Worm (Caenorhabditis elegans) whole organism, L4 larva: ENCODE measurements around the gene C18B2.5.

Experiments
- F10B5.3 ChIP-seq: sonication (generic microtip); optimal IDR thresholded peaks from 2 replicates; lab custom pipeline; 2016; ENCODE audit warnings: mild to moderate bottlenecking, missing genetic modification characterization, missing compliant biosample characterization
- F26F4.8 ChIP-seq: fragments of 200-800 bp; sonication (Bioruptor generic); conservative IDR thresholded peaks from 2 replicates; pipeline ENCODE4 v1.3.6; 2022; ENCODE audit warnings: missing genetic modification characterization, missing compliant biosample characterization
- aly-2 ChIP-seq: sonication (generic microtip); optimal IDR thresholded peaks from 2 replicates; lab custom pipeline; 2018; ENCODE audit warnings: missing biosample characterization, missing genetic modification characterization
- ama-1 ChIP-seq: fragments of 150-350 bp; optimal IDR thresholded peaks from 2 replicates; lab custom pipeline; 2014; ENCODE audit warnings: inconsistent platforms, mixed read lengths
- arid-1 ChIP-seq: fragments of 200-800 bp; sonication (Bioruptor generic); conservative IDR thresholded peaks from 2 replicates; pipeline ENCODE4 v1.3.6; 2022; ENCODE audit warnings: missing genetic modification reagents, missing genetic modification characterization, missing compliant biosample characterization
- ceh-28 ChIP-seq: fragments of 150-350 bp; optimal IDR thresholded peaks from 2 replicates; lab custom pipeline; 2014; ENCODE audit warnings: missing biosample characterization, missing genetic modification reagents, missing genetic modification characterization
- ceh-32 ChIP-seq: sonication (generic microtip); optimal IDR thresholded peaks from 2 replicates; lab custom pipeline; 2016; ENCODE audit warnings: mild to moderate bottlenecking, missing genetic modification characterization, missing compliant biosample characterization; ENCODE audit not compliant: poor library complexity
- ceh-44 ChIP-seq: fragments of 200-800 bp; sonication (Bioruptor generic); IDR thresholded peaks from 2 replicates; pipeline ENCODE4 v1.3.6; 2022; ENCODE audit warnings: missing genetic modification reagents, missing genetic modification characterization, missing compliant biosample characterization
- ceh-82 ChIP-seq: sonication (generic microtip); optimal IDR thresholded peaks from 2 replicates; lab custom pipeline; 2017; ENCODE audit warnings: missing biosample characterization, missing genetic modification characterization
- daf-12 ChIP-seq: fragments of 150-350 bp; optimal IDR thresholded peaks from 2 replicates; lab custom pipeline; 2014; ENCODE audit warnings: missing biosample characterization, missing genetic modification reagents, missing genetic modification characterization
- daf-16 ChIP-seq, 3 experiments: sonication (generic microtip); optimal IDR thresholded peaks; 2 replicates each; lab custom pipeline; 2016 to 2017; ENCODE audit warnings: missing genetic modification characterization in 3 of 3, missing genetic modification reagents in 3 of 3, mild to moderate bottlenecking in 2 of 3, missing compliant biosample characterization in 2 of 3, missing biosample characterization in 1 of 3, moderate library complexity in 1 of 3
- daf-19 ChIP-seq: fragments of 200-800 bp; sonication (Bioruptor generic); conservative IDR thresholded peaks from 2 replicates; pipeline ENCODE4 v1.3.6; 2022; ENCODE audit warnings: missing genetic modification characterization, missing compliant biosample characterization
- dmd-6 ChIP-seq: fragments of 200-800 bp; sonication (Bioruptor generic); IDR thresholded peaks from 2 replicates; pipeline ENCODE4 v1.3.6; 2022; ENCODE audit warnings: missing genetic modification reagents, missing genetic modification characterization, missing compliant biosample characterization
- dve-1 ChIP-seq: sonication (generic microtip); optimal IDR thresholded peaks from 2 replicates; lab custom pipeline; 2017; ENCODE audit warnings: antibody characterized with exemption, mild to moderate bottlenecking, missing genetic modification characterization, missing compliant biosample characterization; ENCODE audit not compliant: insufficient read depth
- egl-27 ChIP-seq: sonication (generic microtip); optimal IDR thresholded peaks from 3 replicates; lab custom pipeline; 2017; ENCODE audit warnings: missing biosample characterization, missing genetic modification reagents, missing genetic modification characterization
- fos-1 ChIP-seq: fragments of 150-350 bp; optimal IDR thresholded peaks from 2 replicates; lab custom pipeline; 2014; ENCODE audit warnings: missing biosample characterization, missing genetic modification characterization
- hlh-11 ChIP-seq: fragments of 200-800 bp; sonication (Bioruptor generic); optimal IDR thresholded peaks from 2 replicates; lab custom pipeline; 2018; ENCODE audit warnings: mild to moderate bottlenecking, missing genetic modification characterization, missing compliant biosample characterization
- hmg-1.1 ChIP-seq: fragments of 200-800 bp; sonication (Bioruptor generic); IDR thresholded peaks from 2 replicates; pipeline ENCODE4 v1.3.6; 2022; ENCODE audit warnings: missing genetic modification reagents, missing genetic modification characterization, missing compliant biosample characterization
- lim-7 ChIP-seq: fragments of 200-800 bp; sonication (Bioruptor generic); IDR thresholded peaks from 2 replicates; pipeline ENCODE4 v1.3.6; 2022; ENCODE audit warnings: missing genetic modification characterization, missing compliant biosample characterization
- lin-1 ChIP-seq: fragments of 200-800 bp; sonication (Bioruptor generic); IDR thresholded peaks from 2 replicates; pipeline ENCODE4 v1.3.6; 2022; ENCODE audit warnings: missing genetic modification reagents, missing genetic modification characterization, missing compliant biosample characterization
- lin-15B ChIP-seq: fragments of 150-350 bp; sonication (generic microtip); optimal IDR thresholded peaks from 3 replicates; lab custom pipeline; 2014; ENCODE audit warnings: missing biosample characterization, missing genetic modification characterization
- lin-39 ChIP-seq: fragments of 150-350 bp; optimal IDR thresholded peaks from 2 replicates; lab custom pipeline; 2014; ENCODE audit warnings: missing biosample characterization, missing genetic modification reagents, missing genetic modification characterization
- mdl-1 ChIP-seq, 2 experiments: fragments of 150-350 bp in 1 of 2; sonication (generic microtip) in 1 of 2; optimal IDR thresholded peaks; 2 replicates each; lab custom pipeline; 2014 to 2017; ENCODE audit warnings: missing biosample characterization in 2 of 2, missing genetic modification characterization in 2 of 2
- mdt-29 ChIP-seq: fragments of 200-800 bp; sonication (Bioruptor generic); IDR thresholded peaks from 2 replicates; pipeline ENCODE4 v1.3.6; 2022; ENCODE audit warnings: missing genetic modification reagents, missing genetic modification characterization, missing compliant biosample characterization
- mep-1 ChIP-seq: fragments of 150-350 bp; sonication (generic microtip); optimal IDR thresholded peaks from 3 replicates; lab custom pipeline; 2014; ENCODE audit warnings: missing biosample characterization, missing genetic modification characterization
- mxl-2 ChIP-seq: fragments of 200-800 bp; sonication (Bioruptor generic); conservative IDR thresholded peaks from 2 replicates; pipeline ENCODE4 v1.3.6; 2022; ENCODE audit warnings: missing genetic modification reagents, missing genetic modification characterization, missing compliant biosample characterization
- mxl-3 ChIP-seq: fragments of 200-800 bp; sonication (Bioruptor generic); optimal IDR thresholded peaks from 2 replicates; lab custom pipeline; 2018; ENCODE audit warnings: mild to moderate bottlenecking, missing genetic modification characterization, missing compliant biosample characterization
- nhr-11 ChIP-seq: fragments of 150-350 bp; optimal IDR thresholded peaks from 2 replicates; lab custom pipeline; 2014; ENCODE audit warnings: missing biosample characterization, missing genetic modification characterization
- nhr-237 ChIP-seq: sonication (generic microtip); optimal IDR thresholded peaks from 2 replicates; lab custom pipeline; 2017; ENCODE audit warnings: missing biosample characterization, missing genetic modification characterization
- nhr-28 ChIP-seq: fragments of 150-350 bp; optimal IDR thresholded peaks from 2 replicates; lab custom pipeline; 2014; ENCODE audit warnings: missing biosample characterization, missing genetic modification characterization
- nhr-42 ChIP-seq: fragments of 200-800 bp; sonication (Bioruptor generic); IDR thresholded peaks from 2 replicates; pipeline ENCODE4 v1.3.6; 2022; ENCODE audit warnings: missing genetic modification characterization, missing compliant biosample characterization
- nhr-6 ChIP-seq: fragments of 150-350 bp; optimal IDR thresholded peaks from 2 replicates; lab custom pipeline; 2014; ENCODE audit warnings: missing biosample characterization, missing genetic modification characterization
- nhr-76 ChIP-seq: fragments of 150-350 bp; optimal IDR thresholded peaks from 2 replicates; lab custom pipeline; 2014; ENCODE audit warnings: missing biosample characterization, missing genetic modification characterization
- nhr-77 ChIP-seq: fragments of 150-350 bp; optimal IDR thresholded peaks from 2 replicates; lab custom pipeline; 2014; ENCODE audit warnings: missing biosample characterization, missing genetic modification characterization
- pha-4 ChIP-seq, 2 experiments: fragments of 150-350 bp in 1 of 2; fragments of 200-800 bp in 1 of 2; sonication (Bioruptor generic) in 1 of 2; IDR thresholded peaks in 1 of 2; optimal IDR thresholded peaks in 1 of 2; 2 replicates each; pipeline versions ENCODE4 v1.3.6 to Lab custom; 2014 to 2022; ENCODE audit warnings: missing genetic modification characterization in 2 of 2, missing genetic modification reagents in 2 of 2, missing biosample characterization in 1 of 2, missing compliant biosample characterization in 1 of 2
- pqm-1 ChIP-seq: sonication (generic microtip); optimal IDR thresholded peaks from 2 replicates; lab custom pipeline; 2017; ENCODE audit warnings: missing biosample characterization, missing genetic modification characterization
- rbr-2 ChIP-seq: sonication (generic microtip); optimal IDR thresholded peaks from 2 replicates; lab custom pipeline; 2016; ENCODE audit warnings: missing genotype, missing genetic modification characterization, missing compliant biosample characterization
- set-16 ChIP-seq: fragments of 200-800 bp; sonication (Bioruptor generic); IDR thresholded peaks from 2 replicates; pipeline ENCODE4 v1.3.6; 2022; ENCODE audit warnings: missing genetic modification reagents, missing genetic modification characterization, missing compliant biosample characterization
- spr-1 ChIP-seq: sonication (generic microtip); optimal IDR thresholded peaks from 2 replicates; lab custom pipeline; 2016; ENCODE audit warnings: mild to moderate bottlenecking, missing genetic modification characterization, missing compliant biosample characterization
- spr-3 ChIP-seq: fragments of 200-800 bp; sonication (Bioruptor generic); optimal IDR thresholded peaks from 2 replicates; lab custom pipeline; 2018; ENCODE audit warnings: mild to moderate bottlenecking, missing genetic modification characterization, missing compliant biosample characterization
- unc-62 ChIP-seq, 3 experiments: fragments of 150-350 bp in 1 of 3; sonication (generic microtip); optimal IDR thresholded peaks in 2 of 3; peaks in 1 of 3; 1 replicate in 1 of 3; 2 replicates in 2 of 3; lab custom pipeline; 2014 to 2017; ENCODE audit warnings: missing biosample characterization in 3 of 3, missing genetic modification characterization in 3 of 3, missing genetic modification reagents in 3 of 3, missing genotype in 1 of 3
- ztf-7 ChIP-seq: fragments of 150-350 bp; optimal IDR thresholded peaks from 2 replicates; lab custom pipeline; 2014; ENCODE audit warnings: missing biosample characterization, missing genetic modification characterization

The C18B2.5 gene

DNA sequence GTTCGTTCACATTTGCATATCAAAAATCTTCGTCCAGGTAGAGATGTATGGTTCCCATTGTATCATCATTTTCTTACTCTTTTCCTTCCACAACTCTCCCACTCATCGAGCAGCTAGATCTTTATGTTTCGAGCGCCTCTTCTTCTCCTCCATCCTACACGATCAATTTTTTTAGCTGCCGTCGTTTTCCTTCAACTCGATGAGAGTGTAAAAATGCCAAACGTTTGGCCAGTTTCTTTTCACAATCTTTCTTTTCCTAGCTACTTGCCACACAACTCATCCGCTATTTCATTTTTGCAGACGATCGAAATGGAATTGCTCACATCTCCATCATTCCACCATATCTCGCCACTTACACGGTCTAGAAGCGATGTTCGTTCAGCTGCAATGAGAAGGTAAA, 9.4 kb downstream of the C18B2.5 start, which contains the start of gene C18B2.3:
C18B2.3 (plus strand) TSS at position 301 of the 400 bp plus-strand sequence.
- TF ChIP-seq ceh-28, result no peak
- peak in 1 of 2 experiments; percentile 87 for TF ChIP-seq unc-62 (GFP tag; optimal IDR thresholded peaks at IDR 0.05 in 1 of 2; lab: Kevin White, UChicago)
- no peak for TF ChIP-seq unc-62 (tag; optimal IDR thresholded peaks at IDR 0.05; lab: Kevin White, UChicago)

DNA sequence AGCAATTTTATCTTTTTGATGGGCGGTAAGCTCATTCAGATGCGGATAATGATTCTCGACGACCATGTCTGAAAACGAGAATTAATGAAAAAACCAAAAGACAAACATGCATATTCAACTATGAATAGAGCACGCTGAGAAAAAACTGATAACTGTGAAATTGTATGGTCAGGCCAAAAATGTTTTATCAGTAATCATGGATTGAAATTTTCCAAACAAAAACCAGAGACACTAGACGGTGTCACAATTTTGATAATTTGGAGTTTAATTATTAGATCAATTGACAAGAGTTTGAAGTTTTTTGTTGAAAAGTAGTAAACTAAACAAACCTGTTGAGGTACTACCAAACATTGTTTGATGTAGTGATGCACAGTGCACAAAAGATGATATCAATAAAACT, 10.5 kb downstream of the C18B2.5 start, which contains the start of gene cgr-1:
cgr-1 (minus strand) TSS at position 68 of the 400 bp plus-strand sequence.
- no peak for TF ChIP-seq aly-2 (tag; lab: Kevin White, UChicago)
- peak; percentile 46 for TF ChIP-seq pqm-1 (tag; lab: Kevin White, UChicago)
- TF ChIP-seq F10B5.3 (tag; lab: Kevin White, UChicago), result no peak
- TF ChIP-seq nhr-6, result no peak
- no peak for TF ChIP-seq fos-1 (tag; lab: Kevin White, UChicago)
- no peak for TF ChIP-seq ceh-44 (GFP tag; lab: Robert Waterston, UW)
- TF ChIP-seq F26F4.8 (GFP tag; lab: Robert Waterston, UW), result no peak
- TF ChIP-seq spr-1 (tag; lab: Kevin White, UChicago), result no peak
- no peak for TF ChIP-seq nhr-11 (tag; lab: Kevin White, UChicago)
- TF ChIP-seq dve-1, result peak; percentile 63
- TF ChIP-seq ztf-7, result no peak
- no peak for TF ChIP-seq mxl-2
- no peak for TF ChIP-seq mep-1 (tag; lab: Kevin White, UChicago)
- TF ChIP-seq hmg-1.1 (GFP tag; lab: Robert Waterston, UW), result no peak
- TF ChIP-seq daf-16 (GFP tag; optimal IDR thresholded peaks at IDR 0.05; lab: Kevin White, UChicago), result no peak
- TF ChIP-seq daf-16 (tag; optimal IDR thresholded peaks at IDR 0.05; lab: Kevin White, UChicago), result peak; percentile 80
- TF ChIP-seq dmd-6 (GFP tag; lab: Robert Waterston, UW), result peak; percentile 13; the same call in 1 of the 2 replicates
- no peak for TF ChIP-seq rbr-2 (tag; lab: Kevin White, UChicago)
- no peak for TF ChIP-seq unc-62 (GFP tag; optimal IDR thresholded peaks at IDR 0.05 in 1 of 2; lab: Kevin White, UChicago)
- TF ChIP-seq unc-62 (tag; optimal IDR thresholded peaks at IDR 0.05; lab: Kevin White, UChicago), result no peak
- TF ChIP-seq pha-4 (GFP tag; IDR thresholded peaks at IDR 0.05; lab: Robert Waterston, UW), result no peak
- no peak for TF ChIP-seq pha-4 (tag; optimal IDR thresholded peaks at IDR 0.05; lab: Kevin White, UChicago)
- no peak for TF ChIP-seq ceh-32
- no peak for TF ChIP-seq daf-19 (GFP tag; lab: Robert Waterston, UW)
- TF ChIP-seq nhr-28 (tag; lab: Kevin White, UChicago), result peak; percentile 57
- TF ChIP-seq ceh-82, result no peak
- TF ChIP-seq nhr-77 (tag; lab: Kevin White, UChicago), result no peak
- no peak for TF ChIP-seq set-16
- no peak for TF ChIP-seq daf-12
- peak; percentile 47 for TF ChIP-seq hlh-11
- no peak for TF ChIP-seq nhr-237 (tag; lab: Kevin White, UChicago)
- TF ChIP-seq arid-1 (GFP tag; lab: Robert Waterston, UW), result no peak
- TF ChIP-seq mdl-1 (tag; optimal IDR thresholded peaks at IDR 0.05; lab: Kevin White, UChicago), result no peak
- TF ChIP-seq spr-3 (GFP tag; lab: Kevin White, UChicago), result no peak

DNA sequence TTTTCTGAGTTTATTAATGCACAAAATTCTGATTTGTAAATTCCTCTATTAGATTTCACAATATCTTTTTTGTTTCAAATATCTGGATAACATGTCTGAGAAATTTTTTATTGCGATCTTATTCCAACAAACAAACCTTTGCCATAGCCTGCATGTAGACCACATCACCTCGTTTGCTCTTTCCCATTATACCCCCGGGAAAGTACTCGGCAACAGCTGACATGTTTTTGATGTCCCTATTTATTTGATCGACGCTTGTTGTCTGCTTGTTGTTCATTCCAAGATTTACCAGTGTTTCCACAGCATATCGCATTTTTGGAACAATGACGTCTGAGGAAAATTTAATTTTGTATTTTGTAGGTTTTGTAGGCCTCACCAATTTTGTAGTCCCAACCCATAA, 11.0 kb downstream of the C18B2.5 start:
- TF ChIP-seq mxl-3 (GFP tag; lab: Kevin White, UChicago) (no peak), daf-16 (GFP tag; optimal IDR thresholded peaks at IDR 0.05; lab: Kevin White, UChicago) (peak in 1 of 2 experiments; percentile 84), daf-16 (tag; optimal IDR thresholded peaks at IDR 0.05; lab: Kevin White, UChicago) (no peak)

DNA sequence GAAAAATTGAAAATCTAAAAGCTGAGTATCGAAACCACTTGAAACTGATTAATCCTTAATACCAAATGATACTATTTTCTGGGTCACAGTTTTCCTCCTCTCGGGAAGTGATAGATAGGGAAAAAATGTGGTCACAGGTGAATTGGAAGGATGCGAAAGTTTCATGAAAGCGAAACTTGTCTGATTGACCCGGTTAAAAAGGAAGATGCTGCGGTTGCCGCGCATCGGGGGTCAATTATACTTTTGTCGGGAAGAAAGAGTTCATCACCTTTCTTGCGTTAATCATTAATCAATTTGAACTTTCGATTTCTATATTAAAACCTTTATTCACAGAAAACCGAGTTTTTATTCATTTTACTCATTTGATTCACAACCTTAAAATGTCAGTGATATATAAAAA, 13.9 kb downstream of the C18B2.5 start:
- no peak for TF ChIP-seq pqm-1 (tag; lab: Kevin White, UChicago)
- no peak for TF ChIP-seq lin-39 (tag; lab: Kevin White, UChicago)
- no peak for TF ChIP-seq nhr-76 (tag; lab: Kevin White, UChicago)
- TF ChIP-seq dve-1, result no peak
- no peak for TF ChIP-seq nhr-237 (tag; lab: Kevin White, UChicago)
- TF ChIP-seq mdt-29 (GFP tag; lab: Robert Waterston, UW), result no peak
- no peak for TF ChIP-seq lin-15B (tag; lab: Kevin White, UChicago)
- TF ChIP-seq egl-27 (tag; lab: Kevin White, UChicago), result no peak
- no peak for TF ChIP-seq lim-7 (GFP tag; lab: Robert Waterston, UW)
- no peak for TF ChIP-seq nhr-42
- TF ChIP-seq lin-1 (GFP tag; lab: Robert Waterston, UW), result no peak
- TF ChIP-seq ama-1 (lab: Kevin White, UChicago), result no peak
